Worm (Caenorhabditis elegans): ENCODE results near the gene chil-5.

- no peak for TF ChIP-seq nhr-6 (tag; optimal IDR thresholded peaks at IDR 0.05)
- no peak for TF ChIP-seq lin-13 (GFP tag; optimal IDR thresholded peaks at IDR 0.05)
- no peak for TF ChIP-seq egl-27 (tag; optimal IDR thresholded peaks at IDR 0.05)
- no peak for TF ChIP-seq skn-1 (tag; optimal IDR thresholded peaks at IDR 0.05)
- no peak for TF ChIP-seq elt-3 (tag; optimal IDR thresholded peaks at IDR 0.05)
- TF ChIP-seq nhr-11 (tag; optimal IDR thresholded peaks at IDR 0.05): no peak
Observed at ce11 chrII:9835958-9836357, 23.5 kb downstream of the chil-5 start.

Measured in whole organism, L2 larva.